Fruit fly (Drosophila melanogaster) whole organism, embryonic: ENCODE results near the gene Irc.
A peak's percentile ranks its signal among the peaks of the same experiment; 100 is the strongest.

Source experiments
- Abd-B ChIP-seq: fragments of 200-800 bp; sonication (Bioruptor generic); optimal IDR thresholded peaks from 2 replicates; lab custom pipeline; 2018; ENCODE audit warnings: missing biosample characterization, mild to moderate bottlenecking, missing genetic modification characterization, moderate library complexity
- B-H1 ChIP-seq: fragments of 200-800 bp; sonication (Bioruptor generic); IDR thresholded peaks from 3 replicates; pipeline ENCODE4 v1.3.6; 2022; ENCODE audit warnings: missing biosample characterization, missing genetic modification characterization
- Blimp-1 ChIP-seq: fragments of 200-800 bp; sonication (Bioruptor generic); optimal IDR thresholded peaks from 3 replicates; lab custom pipeline; 2018; ENCODE audit warnings: missing biosample characterization, missing genetic modification characterization, mild to moderate bottlenecking, moderate library complexity, missing genetic modification reagents
- CG10431 ChIP-seq: fragments of 200-800 bp; sonication (Bioruptor generic); optimal IDR thresholded peaks from 3 replicates; lab custom pipeline; 2018; ENCODE audit warnings: missing biosample characterization, mild to moderate bottlenecking, missing genetic modification characterization
- CG10543 ChIP-seq: fragments of 200-800 bp; sonication (Bioruptor generic); optimal IDR thresholded peaks from 3 replicates; lab custom pipeline; 2017; ENCODE audit warnings: missing biosample characterization, mild to moderate bottlenecking, missing genetic modification characterization, moderate library complexity
- CG12071 ChIP-seq: fragments of 200-800 bp; sonication (Bioruptor generic); optimal IDR thresholded peaks from 3 replicates; lab custom pipeline; 2018; ENCODE audit warnings: missing biosample characterization, mild to moderate bottlenecking, missing genetic modification characterization
- CG12744 ChIP-seq: fragments of 200-800 bp; sonication (Bioruptor generic); optimal IDR thresholded peaks from 2 replicates; lab custom pipeline; 2016; ENCODE audit warnings: missing biosample characterization, missing genetic modification characterization
- CG13894 ChIP-seq: fragments of 200-800 bp; sonication (Bioruptor generic); optimal IDR thresholded peaks from 3 replicates; lab custom pipeline; 2018; ENCODE audit warnings: missing biosample characterization, mild to moderate bottlenecking, missing genetic modification characterization, moderate library complexity
- CG16779 ChIP-seq: fragments of 200-800 bp; sonication (Bioruptor generic); IDR thresholded peaks from 2 replicates; pipeline ENCODE4 v1.3.6; 2022; ENCODE audit warnings: missing biosample characterization, missing genetic modification characterization
- CG16813 ChIP-seq: fragments of 200-800 bp; sonication (Bioruptor generic); IDR thresholded peaks from 3 replicates; pipeline ENCODE4 v1.3.6; 2022; ENCODE audit warnings: missing biosample characterization, missing genetic modification characterization; ENCODE audit not compliant: partially characterized antibody
- CG17802 ChIP-seq: fragments of 200-800 bp; sonication (Bioruptor generic); optimal IDR thresholded peaks from 2 replicates; lab custom pipeline; 2018; ENCODE audit warnings: missing biosample characterization, mild to moderate bottlenecking, missing genetic modification characterization, moderate library complexity
- CG18011 ChIP-seq: fragments of 200-800 bp; sonication (Bioruptor generic); optimal IDR thresholded peaks from 2 replicates; lab custom pipeline; 2017; ENCODE audit warnings: missing biosample characterization, missing genetic modification characterization, mild to moderate bottlenecking, moderate library complexity, missing genotype
- CG2202 ChIP-seq: fragments of 200-800 bp; sonication (Bioruptor generic); optimal IDR thresholded peaks from 2 replicates; lab custom pipeline; 2018; ENCODE audit warnings: missing biosample characterization, mild to moderate bottlenecking, missing genetic modification characterization
- CG32532 ChIP-seq: fragments of 200-800 bp; sonication (Bioruptor generic); IDR thresholded peaks from 2 replicates; pipeline ENCODE4 v1.3.6; 2022; ENCODE audit warnings: missing biosample characterization, missing genetic modification characterization
- CG33557 ChIP-seq: fragments of 200-800 bp; sonication (Bioruptor generic); optimal IDR thresholded peaks from 2 replicates; lab custom pipeline; 2019; ENCODE audit warnings: missing biosample characterization, mild to moderate bottlenecking, missing genetic modification characterization, moderate library complexity
- CG3726 ChIP-seq: fragments of 200-800 bp; sonication (Bioruptor generic); IDR thresholded peaks from 3 replicates; pipeline ENCODE4, ENCODE4 v1.3.6; 2022; ENCODE audit warnings: missing biosample characterization, missing genetic modification characterization
- CG5180 ChIP-seq: fragments of 200-800 bp; sonication (Bioruptor generic); optimal IDR thresholded peaks from 3 replicates; lab custom pipeline; 2017; ENCODE audit warnings: missing biosample characterization, missing genetic modification characterization, mild to moderate bottlenecking, moderate library complexity, missing genetic modification reagents
- CG6254 ChIP-seq: fragments of 200-800 bp; sonication (Bioruptor generic); optimal IDR thresholded peaks from 3 replicates; lab custom pipeline; 2017; ENCODE audit warnings: mild to moderate bottlenecking, missing biosample characterization, missing genetic modification reagents, missing genetic modification characterization
- CG7271 ChIP-seq: fragments of 200-800 bp; sonication (Bioruptor generic); optimal IDR thresholded peaks from 2 replicates; lab custom pipeline; 2018; ENCODE audit warnings: missing biosample characterization, mild to moderate bottlenecking, missing genetic modification characterization, moderate library complexity
- CG8290 ChIP-seq, 3 experiments: fragments of 200-800 bp; sonication (Bioruptor generic); optimal IDR thresholded peaks; 2 replicates each; lab custom pipeline; 2016 to 2019; ENCODE audit warnings: missing biosample characterization in 3 of 3, missing genetic modification characterization in 3 of 3, mild to moderate bottlenecking in 2 of 3, moderate library complexity in 1 of 3
- CG8924 ChIP-seq: fragments of 200-800 bp; optimal IDR thresholded peaks from 3 replicates; lab custom pipeline; 2019; ENCODE audit warnings: missing biosample characterization, mild to moderate bottlenecking, missing genetic modification characterization, moderate library complexity
- CG9876 ChIP-seq: fragments of 200-800 bp; sonication (Bioruptor generic); optimal IDR thresholded peaks from 2 replicates; lab custom pipeline; 2016; ENCODE audit warnings: missing biosample characterization, missing genetic modification characterization
- Camta ChIP-seq: fragments of 200-800 bp; sonication (Bioruptor generic); optimal IDR thresholded peaks from 2 replicates; lab custom pipeline; 2016; ENCODE audit warnings: missing biosample characterization, missing genetic modification characterization
- ERR ChIP-seq: fragments of 200-800 bp; sonication (Bioruptor generic); optimal IDR thresholded peaks from 2 replicates; lab custom pipeline; 2016; ENCODE audit warnings: missing biosample characterization, missing genetic modification characterization
- H15 ChIP-seq: fragments of 200-800 bp; sonication (Bioruptor generic); IDR thresholded peaks from 3 replicates; pipeline ENCODE4 v1.3.6; 2022; ENCODE audit warnings: missing biosample characterization, missing genetic modification characterization
- HLH54F ChIP-seq: fragments of 200-800 bp; sonication (Bioruptor generic); optimal IDR thresholded peaks from 3 replicates; lab custom pipeline; 2016; ENCODE audit warnings: missing biosample characterization, missing genetic modification characterization
- Lhr ChIP-seq: fragments of 200-800 bp; sonication (Bioruptor generic); optimal IDR thresholded peaks from 3 replicates; lab custom pipeline; 2017; ENCODE audit warnings: mild to moderate bottlenecking, missing biosample characterization, missing genetic modification reagents, missing genetic modification characterization
- MBD-R2 ChIP-seq: fragments of 200-800 bp; sonication (Bioruptor generic); IDR thresholded peaks from 2 replicates; pipeline ENCODE4 v1.3.6; 2022; ENCODE audit warnings: missing biosample characterization, missing genetic modification characterization
- Optix ChIP-seq: fragments of 200-800 bp; sonication (Bioruptor generic); IDR thresholded peaks from 3 replicates; pipeline ENCODE4 v1.3.6; 2022; ENCODE audit warnings: missing biosample characterization, missing genetic modification characterization
- Side ChIP-seq: fragments of 200-800 bp; sonication (Bioruptor generic); optimal IDR thresholded peaks from 2 replicates; lab custom pipeline; 2016; ENCODE audit warnings: missing biosample characterization, missing genetic modification characterization
- Sry-β ChIP-seq: fragments of 200-800 bp; sonication (Bioruptor generic); optimal IDR thresholded peaks from 2 replicates; lab custom pipeline; 2018; ENCODE audit warnings: missing biosample characterization, mild to moderate bottlenecking, missing genetic modification characterization, moderate library complexity
- Trl ChIP-seq, 3 experiments: fragments of >200 bp in 2 of 3; fragments of 200-800 bp in 1 of 3; sonication (Bioruptor generic) in 1 of 3; optimal IDR thresholded peaks; 2 replicates in 1 of 3; 3 replicates in 2 of 3; lab custom pipeline; 2016 to 2017; ENCODE audit warnings: missing biosample characterization in 1 of 3, missing genetic modification characterization in 1 of 3
- ap ChIP-seq: fragments of 200-800 bp; sonication (Bioruptor generic); IDR thresholded peaks from 2 replicates; pipeline ENCODE4 v1.3.6; 2022; ENCODE audit warnings: missing biosample characterization, missing genetic modification characterization
- ase ChIP-seq: fragments of 200-800 bp; sonication (Bioruptor generic); IDR thresholded peaks from 3 replicates; pipeline ENCODE4 v1.3.6; 2022; ENCODE audit warnings: missing biosample characterization, missing genetic modification characterization
- br ChIP-seq: fragments of >200 bp; optimal IDR thresholded peaks from 2 replicates; lab custom pipeline; 2017
- caup ChIP-seq: fragments of 200-800 bp; sonication (Bioruptor generic); optimal IDR thresholded peaks from 3 replicates; lab custom pipeline; 2017; ENCODE audit warnings: missing biosample characterization, mild to moderate bottlenecking, missing genetic modification characterization, moderate library complexity; ENCODE audit not compliant: severe bottlenecking
- emc ChIP-seq: fragments of 200-800 bp; sonication (Bioruptor generic); optimal IDR thresholded peaks from 2 replicates; lab custom pipeline; 2016; ENCODE audit warnings: missing biosample characterization, missing genetic modification characterization
- fu2 ChIP-seq: fragments of 200-800 bp; sonication (Bioruptor generic); optimal IDR thresholded peaks from 2 replicates; lab custom pipeline; 2016; ENCODE audit warnings: missing biosample characterization, missing genetic modification characterization
- her ChIP-seq: fragments of 200-800 bp; sonication (Bioruptor generic); optimal IDR thresholded peaks from 2 replicates; lab custom pipeline; 2016; ENCODE audit warnings: missing biosample characterization, missing genetic modification characterization
- pan ChIP-seq, 4 experiments: fragments of >200 bp in 3 of 4; fragments of 200-800 bp in 1 of 4; sonication (Bioruptor generic) in 1 of 4; optimal IDR thresholded peaks in 3 of 4; IDR thresholded peaks in 1 of 4; 2 replicates each; pipeline versions ENCODE4 v1.3.6 to Lab custom; 2017 to 2022; ENCODE audit warnings: missing biosample characterization in 2 of 4, missing genetic modification characterization in 2 of 4, mixed read lengths in 1 of 4
- pfk ChIP-seq: fragments of 200-800 bp; sonication (Bioruptor generic); optimal IDR thresholded peaks from 2 replicates; lab custom pipeline; 2018; ENCODE audit warnings: missing biosample characterization, mild to moderate bottlenecking, missing genetic modification characterization, moderate library complexity
- pum ChIP-seq: fragments of 200-800 bp; sonication (Bioruptor generic); optimal IDR thresholded peaks from 2 replicates; lab custom pipeline; 2016; ENCODE audit warnings: missing biosample characterization, missing genetic modification characterization
- scrt ChIP-seq: fragments of 200-800 bp; sonication (Bioruptor generic); optimal IDR thresholded peaks from 2 replicates; lab custom pipeline; 2018; ENCODE audit warnings: missing biosample characterization, mild to moderate bottlenecking, missing genetic modification characterization, moderate library complexity
- sd ChIP-seq: fragments of 200-800 bp; sonication (Bioruptor generic); optimal IDR thresholded peaks from 3 replicates; lab custom pipeline; 2018; ENCODE audit warnings: missing biosample characterization, mild to moderate bottlenecking, missing genetic modification characterization, moderate library complexity
- sqz ChIP-seq: fragments of 200-800 bp; sonication (Bioruptor generic); optimal IDR thresholded peaks from 3 replicates; lab custom pipeline; 2018; ENCODE audit warnings: missing biosample characterization, mild to moderate bottlenecking, missing genetic modification characterization
- toy ChIP-seq: fragments of 200-800 bp; sonication (Bioruptor generic); IDR thresholded peaks from 2 replicates; pipeline ENCODE4 v1.3.6; 2022; ENCODE audit warnings: missing biosample characterization, missing genetic modification characterization
- twi ChIP-seq: fragments of 200-800 bp; optimal IDR thresholded peaks from 2 replicates; lab custom pipeline; 2019; ENCODE audit warnings: missing biosample characterization, mild to moderate bottlenecking, missing genetic modification characterization, moderate library complexity

Irc gene

dm6 chr3R:16987220-16987923, 15.3 kb upstream of the Irc start, which contains the start of gene CG18622 (continued):
- peak; percentile 33 for TF ChIP-seq caup (GFP tag; lab: Kevin White, UChicago)
- TF ChIP-seq CG13894 (tag; lab: Kevin White, UChicago): peak; percentile 95
- peak; percentile 74 for TF ChIP-seq Blimp-1 (GFP tag; lab: Kevin White, UChicago)
- no peak for TF ChIP-seq ase (GFP tag; lab: Robert Waterston, UW)
- peak; percentile 11 for TF ChIP-seq ERR
- no peak for TF ChIP-seq CG9876 (GFP tag; lab: Kevin White, UChicago)
- no peak for TF ChIP-seq scrt (GFP tag; lab: Kevin White, UChicago)
- peak; percentile 29 for TF ChIP-seq CG32532 (GFP tag; lab: Robert Waterston, UW)
- no peak for TF ChIP-seq twi (tag; lab: Kevin White, UChicago)
- TF ChIP-seq br: no peak
- TF ChIP-seq CG12071: no peak
- no peak for TF ChIP-seq Sry-β
- TF ChIP-seq Side: no peak
- TF ChIP-seq CG16779 (GFP tag; lab: Robert Waterston, UW): no peak
- TF ChIP-seq Optix: no peak
- TF ChIP-seq H15 (GFP tag; lab: Robert Waterston, UW): no peak
- TF ChIP-seq CG8290 (GFP tag; optimal IDR thresholded peaks at IDR 0.05; lab: Kevin White, UChicago): no peak
- TF ChIP-seq CG8290 (tag; optimal IDR thresholded peaks at IDR 0.05; lab: Kevin White, UChicago): peak in 1 of 2 experiments; percentile 49
- TF ChIP-seq toy: no peak
- TF ChIP-seq her (GFP tag; lab: Kevin White, UChicago): no peak
- TF ChIP-seq ap (GFP tag; lab: Robert Waterston, UW): no peak
- no peak for TF ChIP-seq CG12744 (GFP tag; lab: Kevin White, UChicago)
- TF ChIP-seq CG10431 (GFP tag; lab: Kevin White, UChicago): no peak
- TF ChIP-seq sd (tag; lab: Kevin White, UChicago): peak; percentile 61
- TF ChIP-seq pfk (GFP tag; lab: Kevin White, UChicago): peak; percentile 12
- TF ChIP-seq B-H1: no peak
- no peak for TF ChIP-seq CG8924
- TF ChIP-seq CG10543 (GFP tag; lab: Kevin White, UChicago): peak; percentile 96
- TF ChIP-seq CG2202 (tag; lab: Kevin White, UChicago): no peak
- no peak for TF ChIP-seq CG6254 (GFP tag; lab: Kevin White, UChicago)
- TF ChIP-seq Lhr (GFP tag; lab: Kevin White, UChicago): no peak
- no peak for TF ChIP-seq CG7271 (tag; lab: Kevin White, UChicago)
- TF ChIP-seq HLH54F (GFP tag; lab: Kevin White, UChicago): no peak
- no peak for TF ChIP-seq pum (GFP tag; lab: Kevin White, UChicago)
- TF ChIP-seq pan (optimal IDR thresholded peaks at IDR 0.05; lab: Kevin White, UChicago): no peak
- no peak for TF ChIP-seq pan (GFP tag; optimal IDR thresholded peaks at IDR 0.05 in 1 of 2, IDR thresholded peaks at IDR 0.05 in 1 of 2)
- no peak for TF ChIP-seq Abd-B (GFP tag; lab: Kevin White, UChicago)
- no peak for TF ChIP-seq emc
- peak; percentile 56 to 74 for TF ChIP-seq Trl (optimal IDR thresholded peaks at IDR 0.05; lab: Kevin White, UChicago)
- no peak for TF ChIP-seq Trl (GFP tag; optimal IDR thresholded peaks at IDR 0.05; lab: Kevin White, UChicago)
- no peak for TF ChIP-seq CG3726
- no peak for TF ChIP-seq fu2 (GFP tag; lab: Kevin White, UChicago)
- no peak for TF ChIP-seq CG18011 (GFP tag; lab: Kevin White, UChicago)
- TF ChIP-seq CG17802 (tag; lab: Kevin White, UChicago): no peak
- TF ChIP-seq sqz: no peak
- 0 out of 2 replicates have a peak, but pooled peaks have one; percentile 19 for TF ChIP-seq MBD-R2
- no peak for TF ChIP-seq CG33557 (GFP tag; lab: Kevin White, UChicago)
- TF ChIP-seq CG5180: no peak
- TF ChIP-seq Camta: no peak
- 0 out of 3 replicates have a peak, but pooled peaks have one; percentile 18 for TF ChIP-seq CG16813
